Fruit fly (Drosophila melanogaster): ENCODE results near the gene Vps16B.

Vps16B gene

dm6 chr3R:29771645-29772089 lies 44.6 kb downstream of the Vps16B start (continued):
- TF ChIP-seq CoRest (tag; optimal IDR thresholded peaks at IDR 0.05) (no peak), B-H2 (GFP tag; optimal IDR thresholded peaks at IDR 0.05) (peak; percentile 24), D19A (tag; optimal IDR thresholded peaks at IDR 0.05) (peak; percentile 17), CG8290 (GFP tag; optimal IDR thresholded peaks at IDR 0.05) (no peak), CG8290 (tag; optimal IDR thresholded peaks at IDR 0.05) (peak in 1 of 2 experiments; percentile 61), E2f1 (GFP tag; IDR thresholded peaks at IDR 0.05) (peak; percentile 46; the same call in 1 of the 2 replicates), gt (GFP tag; IDR thresholded peaks at IDR 0.05) (no peak), tgo (GFP tag; IDR thresholded peaks at IDR 0.05) (no peak; the same call in 2 of the 3 replicates), D (optimal IDR thresholded peaks at IDR 0.05) (no peak), D (GFP tag; optimal IDR thresholded peaks at IDR 0.05) (no peak), nerfin-1 (tag; optimal IDR thresholded peaks at IDR 0.05) (peak; percentile 74), Hr51 (GFP tag; optimal IDR thresholded peaks at IDR 0.05) (peak in 1 of 2 experiments; percentile 4), wek (GFP tag; optimal IDR thresholded peaks at IDR 0.05) (peak; percentile 83), CG2199 (GFP tag; IDR thresholded peaks at IDR 0.05) (0 out of 3 replicates have a peak, but pooled peaks have one; percentile 64), Fer1 (GFP tag; optimal IDR thresholded peaks at IDR 0.05) (peak; percentile 44), CkIIα-i1 (GFP tag; IDR thresholded peaks at IDR 0.05) (no peak), shn (GFP tag; optimal IDR thresholded peaks at IDR 0.05) (no peak), vnd (GFP tag; IDR thresholded peaks at IDR 0.05; ENCODE audit: partially characterized antibody) (no peak), inv (GFP tag; IDR thresholded peaks at IDR 0.05; ENCODE audit: partially characterized antibody) (peak; percentile 33; the same call in 1 of the 2 replicates), zfh1 (GFP tag; IDR thresholded peaks at IDR 0.05) (no peak), CG18619 (GFP tag; optimal IDR thresholded peaks at IDR 0.05) (no peak), Pdp1 (GFP tag; optimal IDR thresholded peaks at IDR 0.05) (peak in 1 of 2 experiments; percentile 88), hkb (optimal IDR thresholded peaks at IDR 0.05) (no peak), hkb (GFP tag; IDR thresholded peaks at IDR 0.05) (0 out of 2 replicates have a peak, but pooled peaks have one; percentile 18), ranshi (GFP tag; IDR thresholded peaks at IDR 0.05) (no peak; the same call in 1 of the 2 replicates), Med (GFP tag) (peak; percentile 69), CG34422 (GFP tag; IDR thresholded peaks at IDR 0.05) (peak; percentile 26; the same call in 1 of the 3 replicates), unc-4 (GFP tag; IDR thresholded peaks at IDR 0.05; ENCODE audit: partially characterized antibody) (peak; percentile 30; the same call in 1 of the 2 replicates), bbx (GFP tag; IDR thresholded peaks at IDR 0.05; ENCODE audit: partially characterized antibody) (peak; percentile 80), chinmo (GFP tag; IDR thresholded peaks at IDR 0.05; ENCODE audit: partially characterized antibody) (peak; percentile 99), Hey (tag; optimal IDR thresholded peaks at IDR 0.05) (peak; percentile 16), Mes4 (GFP tag; optimal IDR thresholded peaks at IDR 0.05) (no peak), Sry-δ (GFP tag; optimal IDR thresholded peaks at IDR 0.05) (no peak), CG31365 (tag; optimal IDR thresholded peaks at IDR 0.05) (no peak), CrebB (tag; optimal IDR thresholded peaks at IDR 0.05) (peak; percentile 53), CG42726 (GFP tag; IDR thresholded peaks at IDR 0.05; ENCODE audit: partially characterized antibody) (no peak), hbn (GFP tag; IDR thresholded peaks at IDR 0.05; ENCODE audit: partially characterized antibody) (peak; percentile 42; the same call in 1 of the 2 replicates), ATbp (GFP tag; optimal IDR thresholded peaks at IDR 0.05) (peak; percentile 65), crol (GFP tag; IDR thresholded peaks at IDR 0.05) (peak; percentile 96), Scr (GFP tag; IDR thresholded peaks at IDR 0.05; ENCODE audit: partially characterized antibody) (peak; percentile 55), CG34224 (GFP tag; IDR thresholded peaks at IDR 0.05; ENCODE audit: partially characterized antibody) (peak; percentile 87), E2f2 (GFP tag; IDR thresholded peaks at IDR 0.05) (peak; percentile 31; the same call in 1 of the 2 replicates), z (GFP tag; IDR thresholded peaks at IDR 0.05) (peak; percentile 100), Stat92E (GFP tag; optimal IDR thresholded peaks at IDR 0.05) (peak in 1 of 3 experiments; percentile 85), HLH4C (GFP tag; IDR thresholded peaks at IDR 0.05; ENCODE audit: partially characterized antibody) (peak; percentile 33; the same call in 1 of the 3 replicates), cwo (GFP tag; optimal IDR thresholded peaks at IDR 0.05) (peak; percentile 21), stc (GFP tag; IDR thresholded peaks at IDR 0.05) (peak; percentile 50; the same call in 1 of the 2 replicates), corto (GFP tag; optimal IDR thresholded peaks at IDR 0.05) (no peak), Deaf1 (tag; optimal IDR thresholded peaks at IDR 0.05) (peak; percentile 59)

Data from whole organism, embryonic.